Fruit fly (Drosophila melanogaster) whole organism, embryonic: ENCODE measurements around the gene CG31549.

ENCODE experiments used
- B-H2 ChIP-seq: fragments of 200-800 bp; sonication (Bioruptor generic); optimal IDR thresholded peaks from 2 replicates; lab custom pipeline; 2018; ENCODE audit warnings: missing biosample characterization, mild to moderate bottlenecking, missing genetic modification characterization
- Blimp-1 ChIP-seq: fragments of 200-800 bp; sonication (Bioruptor generic); optimal IDR thresholded peaks from 3 replicates; lab custom pipeline; 2018; ENCODE audit warnings: missing biosample characterization, missing genetic modification characterization, mild to moderate bottlenecking, moderate library complexity, missing genetic modification reagents
- CG10654 ChIP-seq: fragments of 200-800 bp; sonication (Bioruptor generic); optimal IDR thresholded peaks from 2 replicates; lab custom pipeline; 2016; ENCODE audit warnings: missing biosample characterization, missing genetic modification characterization
- CG11247 ChIP-seq: fragments of 200-800 bp; sonication (Bioruptor generic); IDR thresholded peaks from 2 replicates; pipeline ENCODE4 v1.3.6; 2022; ENCODE audit warnings: missing biosample characterization, missing genetic modification characterization
- CG1233 ChIP-seq: fragments of 200-800 bp; sonication (Bioruptor generic); optimal IDR thresholded peaks from 4 replicates; lab custom pipeline; 2018; ENCODE audit warnings: missing biosample characterization, mild to moderate bottlenecking, missing genetic modification characterization
- CG14710 ChIP-seq: fragments of 200-800 bp; sonication (Bioruptor generic); optimal IDR thresholded peaks from 3 replicates; lab custom pipeline; 2019; ENCODE audit warnings: missing biosample characterization, mild to moderate bottlenecking, missing genetic modification characterization, moderate library complexity
- CG1647 ChIP-seq: fragments of 200-800 bp; sonication (Bioruptor generic); optimal IDR thresholded peaks from 3 replicates; lab custom pipeline; 2016; ENCODE audit warnings: missing biosample characterization, missing genetic modification characterization
- CG18599 ChIP-seq: fragments of 200-800 bp; sonication (Bioruptor generic); optimal IDR thresholded peaks from 3 replicates; lab custom pipeline; 2017; ENCODE audit warnings: missing biosample characterization, missing genetic modification characterization, mild to moderate bottlenecking, moderate library complexity, missing genetic modification reagents
- CG18619 ChIP-seq: fragments of 200-800 bp; sonication (Bioruptor generic); optimal IDR thresholded peaks from 3 replicates; lab custom pipeline; 2017; ENCODE audit warnings: missing biosample characterization, mild to moderate bottlenecking, missing genetic modification characterization
- CG2120 ChIP-seq: fragments of 200-800 bp; sonication (Bioruptor generic); optimal IDR thresholded peaks from 3 replicates; lab custom pipeline; 2016; ENCODE audit warnings: missing biosample characterization, missing genetic modification characterization
- CG30020 ChIP-seq: fragments of 200-800 bp; optimal IDR thresholded peaks from 2 replicates; lab custom pipeline; 2019; ENCODE audit warnings: missing biosample characterization, mild to moderate bottlenecking, missing genetic modification characterization, moderate library complexity
- CG34224 ChIP-seq: fragments of 200-800 bp; sonication (Bioruptor generic); IDR thresholded peaks from 3 replicates; pipeline ENCODE4 v1.3.6; 2022; ENCODE audit warnings: missing biosample characterization, missing genetic modification characterization; ENCODE audit not compliant: partially characterized antibody
- CG34376 ChIP-seq: fragments of 200-800 bp; sonication (Bioruptor generic); optimal IDR thresholded peaks from 2 replicates; lab custom pipeline; 2018; ENCODE audit warnings: missing biosample characterization, mild to moderate bottlenecking, missing genetic modification characterization
- CG3838 ChIP-seq: fragments of 200-800 bp; sonication (Bioruptor generic); optimal IDR thresholded peaks from 3 replicates; lab custom pipeline; 2016; ENCODE audit warnings: missing biosample characterization, missing genetic modification characterization
- CG9215 ChIP-seq: fragments of 200-800 bp; sonication (Bioruptor generic); IDR thresholded peaks from 2 replicates; pipeline ENCODE4 v1.3.6; 2022; ENCODE audit warnings: missing biosample characterization, missing genetic modification characterization
- CG9437 ChIP-seq: fragments of 200-800 bp; sonication (Bioruptor generic); optimal IDR thresholded peaks from 2 replicates; lab custom pipeline; 2018; ENCODE audit warnings: missing biosample characterization, mild to moderate bottlenecking, missing genetic modification characterization
- CTCF ChIP-seq: fragments of 200-800 bp; sonication (Bioruptor generic); optimal IDR thresholded peaks from 2 replicates; lab custom pipeline; 2017; ENCODE audit warnings: missing biosample characterization, mild to moderate bottlenecking, missing genetic modification characterization, moderate library complexity
- Ets65A ChIP-seq: fragments of 200-800 bp; sonication (Bioruptor generic); peaks from one replicate; lab custom pipeline; 2016; ENCODE audit warnings: missing biosample characterization, missing genetic modification characterization
- HLH4C ChIP-seq: fragments of 200-800 bp; sonication (Bioruptor generic); IDR thresholded peaks from 3 replicates; pipeline ENCODE4 v1.3.6; 2022; ENCODE audit warnings: missing biosample characterization, missing genetic modification characterization; ENCODE audit not compliant: partially characterized antibody
- HLH54F ChIP-seq: fragments of 200-800 bp; sonication (Bioruptor generic); optimal IDR thresholded peaks from 3 replicates; lab custom pipeline; 2016; ENCODE audit warnings: missing biosample characterization, missing genetic modification characterization
- MTF-1 ChIP-seq: fragments of 200-800 bp; sonication (Bioruptor generic); optimal IDR thresholded peaks from 2 replicates; lab custom pipeline; 2018; ENCODE audit warnings: missing biosample characterization, mild to moderate bottlenecking, missing genetic modification characterization, borderline replicate concordance
- Med ChIP-seq: fragments of 200-800 bp; sonication (Bioruptor generic); peaks from one replicate; lab custom pipeline; 2016; ENCODE audit warnings: missing biosample characterization, missing genetic modification characterization, mild to moderate bottlenecking, inconsistent platforms, moderate library complexity
- Nf-YA ChIP-seq: fragments of 200-800 bp; sonication (Bioruptor generic); IDR thresholded peaks from 2 replicates; pipeline ENCODE4 v1.3.6; 2022; ENCODE audit warnings: missing biosample characterization, missing genetic modification characterization
- Side ChIP-seq: fragments of 200-800 bp; sonication (Bioruptor generic); optimal IDR thresholded peaks from 2 replicates; lab custom pipeline; 2016; ENCODE audit warnings: missing biosample characterization, missing genetic modification characterization
- Usf ChIP-seq: fragments of 200-800 bp; sonication (Bioruptor generic); optimal IDR thresholded peaks from 2 replicates; lab custom pipeline; 2017; ENCODE audit warnings: missing genotype, missing biosample characterization, missing genetic modification characterization
- Vsx1 ChIP-seq: fragments of 200-800 bp; sonication (Bioruptor generic); optimal IDR thresholded peaks from 2 replicates; lab custom pipeline; 2017; ENCODE audit warnings: missing biosample characterization, mild to moderate bottlenecking, missing genetic modification characterization, missing genetic modification reagents
- ap ChIP-seq: fragments of 200-800 bp; sonication (Bioruptor generic); IDR thresholded peaks from 2 replicates; pipeline ENCODE4 v1.3.6; 2022; ENCODE audit warnings: missing biosample characterization, missing genetic modification characterization
- chn ChIP-seq: fragments of 200-800 bp; sonication (Bioruptor generic); optimal IDR thresholded peaks from 2 replicates; lab custom pipeline; 2016; ENCODE audit warnings: missing biosample characterization, missing genetic modification characterization
- ci ChIP-seq: fragments of 200-800 bp; sonication (Bioruptor generic); IDR thresholded peaks from 3 replicates; pipeline ENCODE4 v1.3.6; 2022; ENCODE audit warnings: missing biosample characterization, missing genetic modification characterization
- cwo ChIP-seq: fragments of 200-800 bp; sonication (Bioruptor generic); optimal IDR thresholded peaks from 3 replicates; lab custom pipeline; 2017; ENCODE audit warnings: missing biosample characterization, missing genetic modification characterization, mild to moderate bottlenecking, moderate library complexity, missing genetic modification reagents
- da ChIP-seq: fragments of 200-800 bp; sonication (Bioruptor generic); optimal IDR thresholded peaks from 2 replicates; lab custom pipeline; 2016; ENCODE audit warnings: missing biosample characterization, missing genetic modification characterization
- disco-r ChIP-seq: fragments of 200-800 bp; sonication (Bioruptor generic); optimal IDR thresholded peaks from 2 replicates; lab custom pipeline; 2016; ENCODE audit warnings: missing biosample characterization, missing genetic modification characterization
- dm ChIP-seq: fragments of 200-800 bp; sonication (Bioruptor generic); optimal IDR thresholded peaks from 3 replicates; lab custom pipeline; 2016; ENCODE audit warnings: missing biosample characterization, missing genetic modification characterization
- emc ChIP-seq: fragments of 200-800 bp; sonication (Bioruptor generic); optimal IDR thresholded peaks from 2 replicates; lab custom pipeline; 2016; ENCODE audit warnings: missing biosample characterization, missing genetic modification characterization
- grn ChIP-seq: fragments of 200-800 bp; sonication (Bioruptor generic); optimal IDR thresholded peaks from 3 replicates; lab custom pipeline; 2017; ENCODE audit warnings: missing biosample characterization, missing genetic modification characterization
- inv ChIP-seq: fragments of 200-800 bp; sonication (Bioruptor generic); IDR thresholded peaks from 2 replicates; pipeline ENCODE4 v1.3.6; 2022; ENCODE audit warnings: missing biosample characterization, missing genetic modification characterization; ENCODE audit not compliant: partially characterized antibody
- mam ChIP-seq: fragments of 200-800 bp; sonication (Bioruptor generic); optimal IDR thresholded peaks from 3 replicates; lab custom pipeline; 2016; ENCODE audit warnings: missing biosample characterization, missing genetic modification characterization
- pb ChIP-seq: fragments of 200-800 bp; sonication (Bioruptor generic); optimal IDR thresholded peaks from 3 replicates; lab custom pipeline; 2016; ENCODE audit warnings: missing biosample characterization, missing genetic modification characterization
- pzg ChIP-seq: fragments of 200-800 bp; sonication (Bioruptor generic); optimal IDR thresholded peaks from 3 replicates; lab custom pipeline; 2018; ENCODE audit warnings: missing biosample characterization, mild to moderate bottlenecking, missing genetic modification characterization, moderate library complexity
- repo ChIP-seq: fragments of 200-800 bp; sonication (Bioruptor generic); optimal IDR thresholded peaks from 2 replicates; lab custom pipeline; 2016; ENCODE audit warnings: missing biosample characterization, missing genetic modification characterization
- run ChIP-seq: fragments of 200-800 bp; sonication (Bioruptor generic); optimal IDR thresholded peaks from 3 replicates; lab custom pipeline; 2018; ENCODE audit warnings: missing biosample characterization, mild to moderate bottlenecking, missing genetic modification characterization
- sc ChIP-seq, 3 experiments: fragments of >200 bp in 2 of 3; fragments of 200-800 bp in 1 of 3; sonication (Bioruptor generic) in 1 of 3; optimal IDR thresholded peaks; 2 replicates in 2 of 3; 3 replicates in 1 of 3; lab custom pipeline; 2017; ENCODE audit warnings: mild to moderate bottlenecking in 1 of 3, missing biosample characterization in 1 of 3, missing genetic modification characterization in 1 of 3, missing genetic modification reagents in 1 of 3
- scrt ChIP-seq: fragments of 200-800 bp; sonication (Bioruptor generic); optimal IDR thresholded peaks from 2 replicates; lab custom pipeline; 2018; ENCODE audit warnings: missing biosample characterization, mild to moderate bottlenecking, missing genetic modification characterization, moderate library complexity
- slp2 ChIP-seq: fragments of 200-800 bp; sonication (Bioruptor generic); optimal IDR thresholded peaks from 2 replicates; lab custom pipeline; 2016; ENCODE audit warnings: missing biosample characterization, missing genetic modification characterization
- sug ChIP-seq: fragments of 200-800 bp; optimal IDR thresholded peaks from 2 replicates; lab custom pipeline; 2019; ENCODE audit warnings: missing biosample characterization, mild to moderate bottlenecking, missing genetic modification characterization, moderate library complexity
- tll ChIP-seq, 2 experiments: fragments of 200-800 bp in 1 of 2; fragments of >200 bp in 1 of 2; sonication (Bioruptor generic) in 1 of 2; optimal IDR thresholded peaks; 2 replicates each; lab custom pipeline; 2017 to 2019; ENCODE audit warnings: missing biosample characterization in 2 of 2, missing genetic modification characterization in 2 of 2, mild to moderate bottlenecking in 1 of 2, moderate library complexity in 1 of 2
- trem ChIP-seq: fragments of 200-800 bp; optimal IDR thresholded peaks from 3 replicates; lab custom pipeline; 2019; ENCODE audit warnings: missing biosample characterization, mild to moderate bottlenecking, missing genetic modification characterization, moderate library complexity
- twi ChIP-seq: fragments of 200-800 bp; optimal IDR thresholded peaks from 2 replicates; lab custom pipeline; 2019; ENCODE audit warnings: missing biosample characterization, mild to moderate bottlenecking, missing genetic modification characterization, moderate library complexity
- wek ChIP-seq: fragments of 200-800 bp; sonication (Bioruptor generic); optimal IDR thresholded peaks from 3 replicates; lab custom pipeline; 2018; ENCODE audit warnings: missing biosample characterization, mild to moderate bottlenecking, missing genetic modification characterization, moderate library complexity

CG31549 gene

DNA sequence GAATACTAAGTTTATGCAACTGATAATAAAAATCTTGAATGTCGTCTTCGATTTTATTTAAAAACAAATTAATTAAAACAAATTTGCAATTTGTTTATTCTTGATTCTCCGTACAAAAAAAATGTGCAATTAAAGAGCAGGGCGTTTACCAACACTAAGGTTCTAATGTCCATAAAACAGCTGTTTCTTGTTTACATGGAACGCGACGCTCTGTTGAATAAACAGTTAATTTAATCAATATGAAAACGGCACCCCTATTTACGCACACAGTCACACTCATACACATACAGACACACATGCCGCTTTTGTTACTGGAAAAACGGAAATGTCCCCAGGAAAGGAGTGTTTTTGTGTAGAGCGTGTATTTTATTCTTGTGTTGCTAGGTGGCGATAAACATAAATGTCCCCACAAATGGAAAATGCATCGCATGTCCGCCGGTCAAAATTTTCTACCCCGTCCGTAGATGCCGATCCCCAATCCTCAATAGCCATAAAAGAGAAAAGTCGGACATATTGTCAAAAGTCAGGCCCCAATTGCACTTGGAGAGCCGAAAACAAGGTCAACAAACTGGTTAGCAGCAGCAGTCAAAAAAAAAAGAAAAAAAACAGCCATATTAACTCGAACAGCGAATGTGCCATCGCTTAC is 8.9 kb upstream of the CG31549 start (continued):
- TF ChIP-seq emc = peak; percentile 37
- peak; percentile 30 for TF ChIP-seq pzg
- peak; percentile 88 for TF ChIP-seq Vsx1 (GFP tag; lab: Kevin White, UChicago)
- TF ChIP-seq chn (GFP tag; lab: Kevin White, UChicago) = peak; percentile 52
- peak; percentile 50 for TF ChIP-seq dm
- TF ChIP-seq cwo (GFP tag; lab: Kevin White, UChicago) = no peak
- TF ChIP-seq HLH4C (GFP tag; lab: Robert Waterston, UW) = no peak
- TF ChIP-seq B-H2 (GFP tag; lab: Kevin White, UChicago) = peak; percentile 85
- no peak for TF ChIP-seq CG34224 (GFP tag; lab: Robert Waterston, UW)
- TF ChIP-seq wek (GFP tag; lab: Kevin White, UChicago) = peak; percentile 89
- TF ChIP-seq CG1233 (GFP tag; lab: Kevin White, UChicago) = peak; percentile 92
- TF ChIP-seq CTCF (GFP tag; lab: Kevin White, UChicago) = peak; percentile 45
- TF ChIP-seq CG10654 (GFP tag; lab: Kevin White, UChicago) = peak; percentile 74
- TF ChIP-seq CG3838 = peak; percentile 64
- TF ChIP-seq scrt (GFP tag; lab: Kevin White, UChicago) = peak; percentile 90
- peak; percentile 74 for TF ChIP-seq CG1647 (GFP tag; lab: Kevin White, UChicago)
- TF ChIP-seq Med (GFP tag; lab: Kevin White, UChicago) = peak; percentile 96
- no peak for TF ChIP-seq inv (GFP tag; lab: Robert Waterston, UW)
- TF ChIP-seq CG11247 (GFP tag; lab: Robert Waterston, UW) = no peak
- TF ChIP-seq CG14710 (tag; lab: Kevin White, UChicago) = peak; percentile 79
- peak; percentile 75 for TF ChIP-seq repo (GFP tag; lab: Kevin White, UChicago)
- TF ChIP-seq HLH54F = no peak
- TF ChIP-seq twi (tag; lab: Kevin White, UChicago) = peak; percentile 72
- TF ChIP-seq slp2 (GFP tag; lab: Kevin White, UChicago) = peak; percentile 58
- TF ChIP-seq run = peak; percentile 50
- peak; percentile 93 for TF ChIP-seq MTF-1 (GFP tag; lab: Kevin White, UChicago)
- peak; percentile 48 for TF ChIP-seq disco-r
- no peak for TF ChIP-seq Ets65A (GFP tag; lab: Kevin White, UChicago)
- no peak for TF ChIP-seq sc (optimal IDR thresholded peaks at IDR 0.05; lab: Kevin White, UChicago)
- TF ChIP-seq sc (GFP tag; optimal IDR thresholded peaks at IDR 0.05; lab: Kevin White, UChicago) = peak; percentile 76
- peak; percentile 61 for TF ChIP-seq mam (GFP tag; lab: Kevin White, UChicago)
- TF ChIP-seq CG34376 (GFP tag; lab: Kevin White, UChicago) = peak; percentile 86
- TF ChIP-seq CG18599 (GFP tag; lab: Kevin White, UChicago) = peak; percentile 85
- TF ChIP-seq CG9215 (GFP tag; lab: Robert Waterston, UW) = no peak
- TF ChIP-seq ap = no peak
- TF ChIP-seq pb = peak; percentile 72
- peak; percentile 71 for TF ChIP-seq trem (tag; lab: Kevin White, UChicago)
- TF ChIP-seq Blimp-1 (GFP tag; lab: Kevin White, UChicago) = peak; percentile 70
- no peak for TF ChIP-seq Nf-YA (GFP tag; lab: Robert Waterston, UW)
- TF ChIP-seq CG9437 = peak; percentile 37
- TF ChIP-seq ci (GFP tag; lab: Robert Waterston, UW) = no peak
- TF ChIP-seq Usf (GFP tag; lab: Kevin White, UChicago) = no peak
- peak; percentile 70 for TF ChIP-seq grn
- peak; percentile 57 for TF ChIP-seq sug
- TF ChIP-seq Side (GFP tag; lab: Kevin White, UChicago) = peak; percentile 77
- TF ChIP-seq CG18619 (GFP tag; lab: Kevin White, UChicago) = peak; percentile 76
- TF ChIP-seq CG30020 (tag; lab: Kevin White, UChicago) = peak; percentile 69
- no peak for TF ChIP-seq da (GFP tag; lab: Kevin White, UChicago)
- TF ChIP-seq tll (GFP tag; optimal IDR thresholded peaks at IDR 0.05; lab: Kevin White, UChicago) = peak in 1 of 2 experiments; percentile 49
- peak; percentile 74 for TF ChIP-seq CG2120 (GFP tag; lab: Kevin White, UChicago)
